Fruit fly (Drosophila melanogaster) whole organism, embryonic: Measurements from ENCODE around the gene piwi.

Experiments used
- Atf3 ChIP-seq: fragments of 200-800 bp; sonication (Bioruptor generic); optimal IDR thresholded peaks from 3 replicates; lab custom pipeline; 2016; ENCODE audit warnings: missing biosample characterization, missing genetic modification characterization
- Bdp1 ChIP-seq: fragments of 200-800 bp; sonication (Bioruptor generic); optimal IDR thresholded peaks from 3 replicates; lab custom pipeline; 2016; ENCODE audit warnings: missing biosample characterization, missing genetic modification characterization
- Blimp-1 ChIP-seq: fragments of 200-800 bp; sonication (Bioruptor generic); optimal IDR thresholded peaks from 3 replicates; lab custom pipeline; 2018; ENCODE audit warnings: missing biosample characterization, missing genetic modification characterization, mild to moderate bottlenecking, moderate library complexity, missing genetic modification reagents
- CG10321 ChIP-seq: fragments of 200-800 bp; sonication (Bioruptor generic); IDR thresholded peaks from 2 replicates; pipeline ENCODE4 v1.3.6; 2022; ENCODE audit warnings: missing biosample characterization, missing genetic modification characterization
- CG11504 ChIP-seq: fragments of 200-800 bp; sonication (Bioruptor generic); optimal IDR thresholded peaks from 3 replicates; lab custom pipeline; 2019; ENCODE audit warnings: missing biosample characterization, mild to moderate bottlenecking, missing genetic modification characterization, moderate library complexity
- CG1233 ChIP-seq: fragments of 200-800 bp; sonication (Bioruptor generic); optimal IDR thresholded peaks from 4 replicates; lab custom pipeline; 2018; ENCODE audit warnings: missing biosample characterization, mild to moderate bottlenecking, missing genetic modification characterization
- CG13624 ChIP-seq: fragments of 200-800 bp; sonication (Bioruptor generic); optimal IDR thresholded peaks from 2 replicates; lab custom pipeline; 2016; ENCODE audit warnings: missing biosample characterization, missing genetic modification characterization
- CG14441 ChIP-seq: fragments of 200-800 bp; sonication (Bioruptor generic); IDR thresholded peaks from 2 replicates; pipeline ENCODE4 v1.3.6; 2022; ENCODE audit warnings: missing biosample characterization, missing genetic modification characterization
- CG16813 ChIP-seq: fragments of 200-800 bp; sonication (Bioruptor generic); IDR thresholded peaks from 3 replicates; pipeline ENCODE4 v1.3.6; 2022; ENCODE audit warnings: missing biosample characterization, missing genetic modification characterization; ENCODE audit not compliant: partially characterized antibody
- CG17802 ChIP-seq: fragments of 200-800 bp; sonication (Bioruptor generic); optimal IDR thresholded peaks from 2 replicates; lab custom pipeline; 2018; ENCODE audit warnings: missing biosample characterization, mild to moderate bottlenecking, missing genetic modification characterization, moderate library complexity
- CG17912 ChIP-seq: fragments of 200-800 bp; sonication (Bioruptor generic); optimal IDR thresholded peaks from 2 replicates; lab custom pipeline; 2018; ENCODE audit warnings: missing biosample characterization, mild to moderate bottlenecking, missing genetic modification characterization
- CG1792 ChIP-seq: fragments of 200-800 bp; sonication (Bioruptor generic); optimal IDR thresholded peaks from 2 replicates; lab custom pipeline; 2016; ENCODE audit warnings: missing biosample characterization, missing genetic modification characterization
- CG3838 ChIP-seq: fragments of 200-800 bp; sonication (Bioruptor generic); optimal IDR thresholded peaks from 3 replicates; lab custom pipeline; 2016; ENCODE audit warnings: missing biosample characterization, missing genetic modification characterization
- CG5180 ChIP-seq: fragments of 200-800 bp; sonication (Bioruptor generic); optimal IDR thresholded peaks from 3 replicates; lab custom pipeline; 2017; ENCODE audit warnings: missing biosample characterization, missing genetic modification characterization, mild to moderate bottlenecking, moderate library complexity, missing genetic modification reagents
- CG6791 ChIP-seq: fragments of 200-800 bp; sonication (Bioruptor generic); IDR thresholded peaks from 3 replicates; pipeline ENCODE4 v1.3.6; 2022; ENCODE audit warnings: missing biosample characterization, missing genetic modification characterization; ENCODE audit not compliant: partially characterized antibody
- CG7271 ChIP-seq: fragments of 200-800 bp; sonication (Bioruptor generic); optimal IDR thresholded peaks from 2 replicates; lab custom pipeline; 2018; ENCODE audit warnings: missing biosample characterization, mild to moderate bottlenecking, missing genetic modification characterization, moderate library complexity
- CG8388 ChIP-seq: fragments of 200-800 bp; sonication (Bioruptor generic); optimal IDR thresholded peaks from 2 replicates; lab custom pipeline; 2019; ENCODE audit warnings: missing biosample characterization, mild to moderate bottlenecking, missing genetic modification characterization, moderate library complexity
- CG8765 ChIP-seq: fragments of 200-800 bp; sonication (Bioruptor generic); IDR thresholded peaks from 2 replicates; pipeline ENCODE4 v1.3.6; 2022; ENCODE audit warnings: missing biosample characterization, missing genetic modification characterization
- CG9215 ChIP-seq: fragments of 200-800 bp; sonication (Bioruptor generic); IDR thresholded peaks from 2 replicates; pipeline ENCODE4 v1.3.6; 2022; ENCODE audit warnings: missing biosample characterization, missing genetic modification characterization
- CG9727 ChIP-seq: fragments of 200-800 bp; sonication (Bioruptor generic); optimal IDR thresholded peaks from 3 replicates; lab custom pipeline; 2017; ENCODE audit warnings: missing biosample characterization, mild to moderate bottlenecking, missing genetic modification characterization
- Deaf1 ChIP-seq: fragments of 200-800 bp; optimal IDR thresholded peaks from 3 replicates; lab custom pipeline; 2019; ENCODE audit warnings: missing biosample characterization, mild to moderate bottlenecking, missing genetic modification characterization, moderate library complexity
- Dip3 ChIP-seq: fragments of 200-800 bp; sonication (Bioruptor generic); optimal IDR thresholded peaks from 3 replicates; lab custom pipeline; 2016; ENCODE audit warnings: missing biosample characterization, missing genetic modification characterization
- E2f1 ChIP-seq: fragments of 200-800 bp; sonication (Bioruptor generic); IDR thresholded peaks from 2 replicates; pipeline ENCODE4 v1.3.6; 2022; ENCODE audit warnings: missing biosample characterization, missing genetic modification characterization
- Gug ChIP-seq: fragments of 200-800 bp; sonication (Bioruptor generic); IDR thresholded peaks from 4 replicates; pipeline ENCODE4 v1.3.6; 2022; ENCODE audit warnings: missing biosample characterization, missing genetic modification characterization
- Hand ChIP-seq: fragments of 200-800 bp; sonication (Bioruptor generic); optimal IDR thresholded peaks from 2 replicates; lab custom pipeline; 2017; ENCODE audit warnings: mild to moderate bottlenecking, missing biosample characterization, missing genetic modification reagents, missing genetic modification characterization
- Hr51 ChIP-seq, 2 experiments: fragments of 200-800 bp; sonication (Bioruptor generic); optimal IDR thresholded peaks; 2 replicates in 1 of 2; 3 replicates in 1 of 2; lab custom pipeline; 2016 to 2018; ENCODE audit warnings: missing biosample characterization in 2 of 2, missing genetic modification characterization in 2 of 2, mild to moderate bottlenecking in 1 of 2, moderate library complexity in 1 of 2
- Mad ChIP-seq: fragments of 200-800 bp; sonication (Bioruptor generic); optimal IDR thresholded peaks from 2 replicates; lab custom pipeline; 2016; ENCODE audit warnings: missing biosample characterization, missing genetic modification characterization
- Oaz ChIP-seq: fragments of 200-800 bp; sonication (Bioruptor generic); IDR thresholded peaks from 2 replicates; pipeline ENCODE4 v1.3.6; 2022; ENCODE audit warnings: missing biosample characterization, missing genetic modification characterization
- Ravus ChIP-seq: fragments of 200-800 bp; sonication (Bioruptor generic); IDR thresholded peaks from 2 replicates; pipeline ENCODE4 v1.3.6; 2022; ENCODE audit warnings: missing biosample characterization, missing genetic modification characterization
- Sin3A ChIP-seq: fragments of >200 bp; optimal IDR thresholded peaks from 2 replicates; lab custom pipeline; 2018
- Taf1 ChIP-seq: fragments of 200-800 bp; sonication (Bioruptor generic); IDR thresholded peaks from 2 replicates; pipeline ENCODE4 v1.3.6; 2022; ENCODE audit warnings: missing biosample characterization, missing genetic modification characterization
- Vsx1 ChIP-seq: fragments of 200-800 bp; sonication (Bioruptor generic); optimal IDR thresholded peaks from 2 replicates; lab custom pipeline; 2017; ENCODE audit warnings: missing biosample characterization, mild to moderate bottlenecking, missing genetic modification characterization, missing genetic modification reagents
- bab2 ChIP-seq: fragments of 200-800 bp; sonication (Bioruptor generic); optimal IDR thresholded peaks from 2 replicates; lab custom pipeline; 2016; ENCODE audit warnings: missing biosample characterization, missing genetic modification characterization
- cad ChIP-seq: fragments of >200 bp; optimal IDR thresholded peaks from 2 replicates; lab custom pipeline; 2017; ENCODE audit warnings: missing biosample characterization, missing genetic modification characterization
- cg ChIP-seq: fragments of 200-800 bp; sonication (Bioruptor generic); optimal IDR thresholded peaks from 3 replicates; lab custom pipeline; 2019; ENCODE audit warnings: missing biosample characterization, mild to moderate bottlenecking, missing genetic modification characterization, moderate library complexity
- crp ChIP-seq, 2 experiments: fragments of 200-800 bp; sonication (Bioruptor generic); optimal IDR thresholded peaks; 2 replicates in 1 of 2; 3 replicates in 1 of 2; lab custom pipeline; 2017; ENCODE audit warnings: missing biosample characterization in 2 of 2, missing genetic modification characterization in 2 of 2, mild to moderate bottlenecking in 1 of 2, moderate library complexity in 1 of 2
- ewg ChIP-seq: fragments of 200-800 bp; sonication (Bioruptor generic); optimal IDR thresholded peaks from 3 replicates; lab custom pipeline; 2017; ENCODE audit warnings: mild to moderate bottlenecking, missing biosample characterization, missing genetic modification reagents, missing genetic modification characterization
- gro ChIP-seq: fragments of 200-800 bp; sonication (Bioruptor generic); optimal IDR thresholded peaks from 2 replicates; lab custom pipeline; 2016; ENCODE audit warnings: missing biosample characterization, missing genetic modification characterization
- ind ChIP-seq: fragments of 200-800 bp; sonication (Bioruptor generic); optimal IDR thresholded peaks from 3 replicates; lab custom pipeline; 2016; ENCODE audit warnings: missing biosample characterization, missing genetic modification characterization
- lmd ChIP-seq: fragments of 200-800 bp; sonication (Bioruptor generic); IDR thresholded peaks from 2 replicates; pipeline ENCODE4 v1.3.6; 2022; ENCODE audit warnings: missing biosample characterization, missing genetic modification characterization
- nom ChIP-seq: fragments of 200-800 bp; sonication (Bioruptor generic); optimal IDR thresholded peaks from 2 replicates; lab custom pipeline; 2017; ENCODE audit warnings: missing biosample characterization, missing genetic modification characterization, mild to moderate bottlenecking, moderate library complexity, missing genetic modification reagents
- pfk ChIP-seq: fragments of 200-800 bp; sonication (Bioruptor generic); optimal IDR thresholded peaks from 2 replicates; lab custom pipeline; 2018; ENCODE audit warnings: missing biosample characterization, mild to moderate bottlenecking, missing genetic modification characterization, moderate library complexity
- ranshi ChIP-seq: fragments of 200-800 bp; sonication (Bioruptor generic); IDR thresholded peaks from 2 replicates; pipeline ENCODE4 v1.3.6; 2022; ENCODE audit warnings: missing biosample characterization, missing genetic modification characterization
- repo ChIP-seq: fragments of 200-800 bp; sonication (Bioruptor generic); optimal IDR thresholded peaks from 2 replicates; lab custom pipeline; 2016; ENCODE audit warnings: missing biosample characterization, missing genetic modification characterization
- sqz ChIP-seq: fragments of 200-800 bp; sonication (Bioruptor generic); optimal IDR thresholded peaks from 3 replicates; lab custom pipeline; 2018; ENCODE audit warnings: missing biosample characterization, mild to moderate bottlenecking, missing genetic modification characterization
- tll ChIP-seq, 2 experiments: fragments of 200-800 bp in 1 of 2; fragments of >200 bp in 1 of 2; sonication (Bioruptor generic) in 1 of 2; optimal IDR thresholded peaks; 2 replicates each; lab custom pipeline; 2017 to 2019; ENCODE audit warnings: missing biosample characterization in 2 of 2, missing genetic modification characterization in 2 of 2, mild to moderate bottlenecking in 1 of 2, moderate library complexity in 1 of 2
- trh ChIP-seq: fragments of 200-800 bp; sonication (Bioruptor generic); optimal IDR thresholded peaks from 2 replicates; lab custom pipeline; 2016; ENCODE audit warnings: missing biosample characterization, missing genetic modification characterization
- ttk ChIP-seq: fragments of 200-800 bp; sonication (Bioruptor generic); IDR thresholded peaks from 2 replicates; pipeline ENCODE4 v2.1.2; 2022; ENCODE audit warnings: missing biosample characterization, missing genetic modification characterization
- vvl ChIP-seq: fragments of 200-800 bp; sonication (Bioruptor generic); IDR thresholded peaks from 2 replicates; pipeline ENCODE4 v1.3.6; 2022; ENCODE audit warnings: missing biosample characterization, missing genetic modification characterization
- yki ChIP-seq: fragments of >200 bp; optimal IDR thresholded peaks from 3 replicates; lab custom pipeline; 2018

piwi gene

DNA sequence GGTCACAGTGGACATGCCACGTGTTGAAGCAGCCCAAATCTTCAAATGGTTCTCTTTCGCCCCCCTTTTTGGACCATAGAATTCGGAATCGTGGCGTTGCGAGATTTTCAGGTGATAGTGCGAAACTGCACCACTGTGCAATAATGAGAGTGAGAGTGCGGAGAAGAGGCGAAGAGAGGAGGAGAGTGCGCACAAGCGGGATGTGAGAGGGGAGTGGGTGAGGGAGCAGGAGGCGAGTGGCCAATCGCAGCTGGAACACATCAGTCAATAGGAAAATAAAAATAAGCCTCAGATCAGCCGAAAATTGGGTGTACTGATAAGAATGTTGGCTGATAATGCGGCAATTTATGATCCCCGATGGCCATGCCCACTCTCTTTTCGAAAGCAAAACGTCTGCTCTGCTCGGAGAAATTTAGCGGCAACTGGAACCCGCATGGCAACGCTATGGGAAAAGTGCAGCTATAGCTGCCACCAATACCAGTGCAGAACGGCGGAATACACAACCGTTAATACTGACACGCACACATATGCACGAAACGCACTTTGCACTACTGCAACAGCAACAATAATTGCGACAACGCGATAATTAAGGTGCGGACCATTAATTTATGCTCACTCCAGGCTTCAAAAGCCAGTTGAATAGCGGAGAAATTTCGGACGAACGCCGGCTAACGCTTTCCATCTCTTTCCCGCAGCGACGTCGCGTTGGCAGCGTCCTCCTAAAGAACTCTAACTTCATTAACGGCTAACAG is 19.8 kb downstream of the piwi start (continued):
- peak; percentile 93 for TF ChIP-seq ewg
- no peak for TF ChIP-seq Gug (GFP tag; lab: Robert Waterston, UW)
- TF ChIP-seq bab2 (GFP tag; lab: Kevin White, UChicago), result no peak
- TF ChIP-seq crp (GFP tag; optimal IDR thresholded peaks at IDR 0.05; lab: Kevin White, UChicago), result peak in 1 of 2 experiments; percentile 16
- no peak for TF ChIP-seq CG17912 (GFP tag; lab: Kevin White, UChicago)
- TF ChIP-seq pfk (GFP tag; lab: Kevin White, UChicago), result no peak
- peak; percentile 32 for TF ChIP-seq cad (GFP tag; lab: Kevin White, UChicago)
- no peak for TF ChIP-seq Bdp1
- TF ChIP-seq Atf3 (GFP tag; lab: Kevin White, UChicago), result no peak
- no peak for TF ChIP-seq Vsx1 (GFP tag; lab: Kevin White, UChicago)
- TF ChIP-seq CG16813 (GFP tag; lab: Robert Waterston, UW), result 0 out of 3 replicates have a peak, but pooled peaks have one; percentile 13
- TF ChIP-seq cg (GFP tag; lab: Kevin White, UChicago), result peak; percentile 87
- no peak for TF ChIP-seq ind (GFP tag; lab: Kevin White, UChicago)
- no peak for TF ChIP-seq CG9215 (GFP tag; lab: Robert Waterston, UW)
- peak; percentile 54; the same call in 1 of the 2 replicates for TF ChIP-seq vvl (GFP tag; lab: Robert Waterston, UW)
- peak; percentile 4 for TF ChIP-seq Sin3A (lab: Kevin White, UChicago)
- TF ChIP-seq repo (GFP tag; lab: Kevin White, UChicago), result no peak
- TF ChIP-seq CG7271 (tag; lab: Kevin White, UChicago), result no peak
- TF ChIP-seq CG9727, result peak; percentile 63
- no peak for TF ChIP-seq sqz (GFP tag; lab: Kevin White, UChicago)
- no peak for TF ChIP-seq CG17802 (tag; lab: Kevin White, UChicago)
- TF ChIP-seq tll (GFP tag; optimal IDR thresholded peaks at IDR 0.05; lab: Kevin White, UChicago), result no peak
- peak; percentile 95 for TF ChIP-seq nom (GFP tag; lab: Kevin White, UChicago)
- TF ChIP-seq E2f1 (GFP tag; lab: Robert Waterston, UW), result no peak
- TF ChIP-seq lmd (GFP tag; lab: Robert Waterston, UW), result no peak
- TF ChIP-seq Taf1 (GFP tag; lab: Robert Waterston, UW), result no peak
- TF ChIP-seq Deaf1 (tag; lab: Kevin White, UChicago), result no peak
- no peak for TF ChIP-seq CG5180 (GFP tag; lab: Kevin White, UChicago)
- no peak for TF ChIP-seq CG1792 (GFP tag; lab: Kevin White, UChicago)
- TF ChIP-seq CG8765, result no peak
- TF ChIP-seq Oaz (GFP tag; lab: Robert Waterston, UW), result no peak
- no peak for TF ChIP-seq ranshi
- TF ChIP-seq Ravus (GFP tag; lab: Robert Waterston, UW), result no peak
- no peak for TF ChIP-seq Hand (GFP tag; lab: Kevin White, UChicago)
- no peak for TF ChIP-seq Mad (GFP tag; lab: Kevin White, UChicago)
- TF ChIP-seq yki (lab: Kevin White, UChicago), result no peak
- TF ChIP-seq trh (GFP tag; lab: Kevin White, UChicago), result no peak
- peak; percentile 93 for TF ChIP-seq Blimp-1 (GFP tag; lab: Kevin White, UChicago)
- no peak for TF ChIP-seq CG10321 (GFP tag; lab: Robert Waterston, UW)
- TF ChIP-seq CG3838 (GFP tag; lab: Kevin White, UChicago), result no peak
- no peak for TF ChIP-seq ttk (GFP tag; lab: Robert Waterston, UW)
- TF ChIP-seq Hr51 (GFP tag; optimal IDR thresholded peaks at IDR 0.05; lab: Kevin White, UChicago), result no peak
- TF ChIP-seq CG14441 (GFP tag; lab: Robert Waterston, UW), result no peak
- TF ChIP-seq gro (GFP tag; lab: Kevin White, UChicago), result no peak
- TF ChIP-seq Dip3 (GFP tag; lab: Kevin White, UChicago), result no peak
- TF ChIP-seq CG1233 (GFP tag; lab: Kevin White, UChicago), result no peak
- TF ChIP-seq CG6791 (GFP tag; lab: Robert Waterston, UW), result peak; percentile 46; the same call in 2 of the 3 replicates
- TF ChIP-seq CG11504, result no peak
- TF ChIP-seq CG13624 (GFP tag; lab: Kevin White, UChicago), result no peak
- no peak for TF ChIP-seq CG8388 (GFP tag; lab: Kevin White, UChicago)
